Fruit fly (Drosophila melanogaster) Kc167 (cell line): ENCODE measurements around the gene shep.

Source experiments
- Myc ChIP-seq: fragments of >200 bp; optimal IDR thresholded peaks from 2 replicates; lab custom pipeline; 2017; ENCODE audit warnings: missing external identifiers
- Sin3A ChIP-seq: fragments of >200 bp; optimal IDR thresholded peaks from 2 replicates; lab custom pipeline; 2018; ENCODE audit warnings: missing external identifiers
- h ChIP-seq: fragments of >200 bp; optimal IDR thresholded peaks from 3 replicates; lab custom pipeline; 2018; ENCODE audit warnings: missing external identifiers
- psq ChIP-seq: fragments of >200 bp; optimal IDR thresholded peaks from 2 replicates; lab custom pipeline; 2017; ENCODE audit warnings: missing external identifiers
- ttk ChIP-seq: sonication (Bioruptor generic); optimal IDR thresholded peaks from 2 replicates; lab custom pipeline; 2017; ENCODE audit warnings: missing external identifiers

- TF ChIP-seq Sin3A (lab: Kevin White, UChicago) = no peak
- no peak for TF ChIP-seq psq (lab: Kevin White, UChicago)
- TF ChIP-seq h (lab: Kevin White, UChicago) = no peak
- no peak for TF ChIP-seq ttk (lab: Kevin White, UChicago)
- no peak for TF ChIP-seq Myc (lab: Kevin White, UChicago)
These were observed 28.9 kb downstream of the shep start for dm6 chr3L:5248863-5249262.
